Fruit fly (Drosophila melanogaster): Measurements from ENCODE around the gene CG31301.
A peak's percentile ranks its signal among the peaks of the same experiment; 100 is the strongest.

CG31301 gene

dm6 chr3R:15319912-15320746, 25.9 kb upstream of the CG31301 start, which contains the start of the genes CG6276 and CG44040 (continued):
- no peak for TF ChIP-seq ab (GFP tag; optimal IDR thresholded peaks at IDR 0.05)
- TF ChIP-seq shn (GFP tag; optimal IDR thresholded peaks at IDR 0.05): no peak
- TF ChIP-seq CG18599 (GFP tag; optimal IDR thresholded peaks at IDR 0.05): peak; percentile 75
- no peak for TF ChIP-seq CG9797 (GFP tag; optimal IDR thresholded peaks at IDR 0.05)
- TF ChIP-seq pb (GFP tag; optimal IDR thresholded peaks at IDR 0.05): no peak
- 0 out of 2 replicates have a peak, but pooled peaks have one; percentile 23 for TF ChIP-seq HLH3B (GFP tag; IDR thresholded peaks at IDR 0.05)
- no peak for TF ChIP-seq CG10321 (GFP tag; IDR thresholded peaks at IDR 0.05)
- no peak for TF ChIP-seq Aef1 (GFP tag; IDR thresholded peaks at IDR 0.05)
- no peak for TF ChIP-seq ato (GFP tag; IDR thresholded peaks at IDR 0.05; ENCODE audit: partially characterized antibody)
- TF ChIP-seq amos (GFP tag; IDR thresholded peaks at IDR 0.05; ENCODE audit: partially characterized antibody): peak; percentile 19; the same call in 1 of the 2 replicates
- TF ChIP-seq CG2116 (GFP tag; optimal IDR thresholded peaks at IDR 0.05): peak; percentile 24
- peak; percentile 28 for TF ChIP-seq pzg (GFP tag; optimal IDR thresholded peaks at IDR 0.05)
- peak; percentile 39; the same call in 1 of the 3 replicates for TF ChIP-seq Mrtf (GFP tag; IDR thresholded peaks at IDR 0.05)
- TF ChIP-seq Hmx (GFP tag; optimal IDR thresholded peaks at IDR 0.05): no peak
- peak; percentile 32 for TF ChIP-seq Antp (GFP tag; optimal IDR thresholded peaks at IDR 0.05)
- no peak for TF ChIP-seq dm (GFP tag; optimal IDR thresholded peaks at IDR 0.05)
- peak; percentile 67 for TF ChIP-seq CG17361 (GFP tag; IDR thresholded peaks at IDR 0.05)
- TF ChIP-seq pnt (GFP tag; optimal IDR thresholded peaks at IDR 0.05): no peak
- peak; percentile 50 for TF ChIP-seq Camta (GFP tag; optimal IDR thresholded peaks at IDR 0.05)
- TF ChIP-seq Blimp-1 (GFP tag; optimal IDR thresholded peaks at IDR 0.05): peak; percentile 13
- peak; percentile 23; the same call in 1 of the 2 replicates for TF ChIP-seq aop (GFP tag; IDR thresholded peaks at IDR 0.05)
- no peak for TF ChIP-seq Hr78 (GFP tag; optimal IDR thresholded peaks at IDR 0.05)
- peak; percentile 14 for TF ChIP-seq CG33213 (GFP tag; optimal IDR thresholded peaks at IDR 0.05)
- no peak for TF ChIP-seq CG16815 (GFP tag; optimal IDR thresholded peaks at IDR 0.05)
- TF ChIP-seq CG6272 (GFP tag; IDR thresholded peaks at IDR 0.05): no peak
- TF ChIP-seq sd (tag; optimal IDR thresholded peaks at IDR 0.05): peak; percentile 14
- TF ChIP-seq CG8478 (optimal IDR thresholded peaks at IDR 0.05): no peak
- no peak for TF ChIP-seq nerfin-1 (tag; optimal IDR thresholded peaks at IDR 0.05)
- no peak for TF ChIP-seq yki (optimal IDR thresholded peaks at IDR 0.05)
- no peak for TF ChIP-seq CG31388 (GFP tag; optimal IDR thresholded peaks at IDR 0.05)
- peak; percentile 76 for TF ChIP-seq lab (GFP tag; optimal IDR thresholded peaks at IDR 0.05)
- no peak for TF ChIP-seq knrl (GFP tag; IDR thresholded peaks at IDR 0.05; ENCODE audit: partially characterized antibody)
- TF ChIP-seq CG7963 (GFP tag; IDR thresholded peaks at IDR 0.05; ENCODE audit: partially characterized antibody): no peak
- peak; percentile 77 for TF ChIP-seq MBD-R2 (GFP tag; IDR thresholded peaks at IDR 0.05)
- peak; percentile 24; the same call in 1 of the 2 replicates for TF ChIP-seq CG32772 (GFP tag; IDR thresholded peaks at IDR 0.05)
- no peak for TF ChIP-seq tup (GFP tag; optimal IDR thresholded peaks at IDR 0.05)
- TF ChIP-seq CG42726 (GFP tag; IDR thresholded peaks at IDR 0.05; ENCODE audit: partially characterized antibody): no peak
- no peak for TF ChIP-seq Kr (GFP tag; optimal IDR thresholded peaks at IDR 0.05)
- 0 out of 2 replicates have a peak, but pooled peaks have one; percentile 23 for TF ChIP-seq Adf1 (GFP tag; IDR thresholded peaks at IDR 0.05)
- peak in 1 of 3 experiments; percentile 19 for TF ChIP-seq lola (GFP tag; optimal IDR thresholded peaks at IDR 0.05)
- TF ChIP-seq Neu2 (GFP tag; optimal IDR thresholded peaks at IDR 0.05; ENCODE audit: borderline replicate concordance): no peak
- TF ChIP-seq Awh (GFP tag; IDR thresholded peaks at IDR 0.05): peak; percentile 39; the same call in 1 of the 2 replicates
- TF ChIP-seq ewg (GFP tag; optimal IDR thresholded peaks at IDR 0.05): no peak
- TF ChIP-seq schlank (tag; optimal IDR thresholded peaks at IDR 0.05): peak; percentile 6
- peak; percentile 40 for TF ChIP-seq stwl (tag; optimal IDR thresholded peaks at IDR 0.05)
- TF ChIP-seq gt (GFP tag; IDR thresholded peaks at IDR 0.05): no peak
- TF ChIP-seq CG11560 (tag; IDR thresholded peaks at IDR 0.05): no peak
- TF ChIP-seq CG13424 (tag; optimal IDR thresholded peaks at IDR 0.05): peak; percentile 55
